Worm (Caenorhabditis elegans) whole organism, early embryonic: ENCODE measurements around the gene C09H5.7.

ENCODE experiments used
- B0310.2 ChIP-seq: sonication (generic microtip); optimal IDR thresholded peaks from 2 replicates; lab custom pipeline; 2016; ENCODE audit warnings: mild to moderate bottlenecking, missing genetic modification characterization, missing compliant biosample characterization
- F13C5.2 ChIP-seq: sonication (generic microtip); optimal IDR thresholded peaks from 2 replicates; lab custom pipeline; 2017; ENCODE audit warnings: mild to moderate bottlenecking, missing genetic modification characterization, inconsistent platforms, missing compliant biosample characterization
- aly-1 ChIP-seq: sonication (generic microtip); optimal IDR thresholded peaks from 2 replicates; lab custom pipeline; 2016; ENCODE audit warnings: missing genetic modification characterization, missing compliant biosample characterization
- ama-1 ChIP-seq: fragments of 150-350 bp; optimal IDR thresholded peaks from 2 replicates; lab custom pipeline; 2014
- ceh-13 ChIP-seq: fragments of 200-800 bp; sonication (Bioruptor generic); optimal IDR thresholded peaks from 2 replicates; lab custom pipeline; 2018; ENCODE audit warnings: mild to moderate bottlenecking, missing genetic modification characterization, missing compliant biosample characterization
- ceh-36 ChIP-seq: sonication (generic microtip); optimal IDR thresholded peaks from 2 replicates; lab custom pipeline; 2016; ENCODE audit warnings: missing genetic modification characterization, inconsistent platforms, missing compliant biosample characterization
- ets-7 ChIP-seq: sonication (generic microtip); optimal IDR thresholded peaks from 2 replicates; lab custom pipeline; 2016; ENCODE audit warnings: missing genotype, missing genetic modification characterization, missing compliant biosample characterization
- flt-1 ChIP-seq: fragments of 200-800 bp; sonication (Bioruptor generic); IDR thresholded peaks from 2 replicates; pipeline ENCODE4 v1.3.6; 2022; ENCODE audit warnings: missing genetic modification characterization, missing compliant biosample characterization
- hmbx-1 ChIP-seq: sonication (generic microtip); optimal IDR thresholded peaks from 2 replicates; lab custom pipeline; 2016; ENCODE audit warnings: mild to moderate bottlenecking, missing genetic modification characterization, missing compliant biosample characterization
- hmg-4 ChIP-seq: fragments of 200-800 bp; sonication (Bioruptor generic); optimal IDR thresholded peaks from 2 replicates; lab custom pipeline; 2018; ENCODE audit warnings: mild to moderate bottlenecking, missing genetic modification characterization, missing compliant biosample characterization
- hnd-1 ChIP-seq: sonication (generic microtip); optimal IDR thresholded peaks from 2 replicates; lab custom pipeline; 2016; ENCODE audit warnings: missing genetic modification characterization, missing compliant biosample characterization
- pes-1 ChIP-seq: fragments of 200-800 bp; sonication (Bioruptor generic); IDR thresholded peaks from 2 replicates; pipeline ENCODE4 v1.3.6; 2022; ENCODE audit warnings: missing genetic modification reagents, missing genetic modification characterization, missing compliant biosample characterization
- scrt-1 ChIP-seq: fragments of 200-800 bp; sonication (Bioruptor generic); IDR thresholded peaks from 2 replicates; pipeline ENCODE4 v1.3.6; 2022; ENCODE audit warnings: missing genetic modification characterization, missing compliant biosample characterization
- sea-1 ChIP-seq: fragments of 200-800 bp; sonication (Bioruptor generic); conservative IDR thresholded peaks from 2 replicates; pipeline ENCODE4 v1.3.6; 2022; ENCODE audit warnings: missing genetic modification characterization, missing compliant biosample characterization
- tbx-11 ChIP-seq: fragments of 200-800 bp; sonication (Bioruptor generic); IDR thresholded peaks from 2 replicates; pipeline ENCODE4 v1.3.6; 2022; ENCODE audit warnings: missing genetic modification characterization, missing compliant biosample characterization
- tbx-37 ChIP-seq: fragments of 200-800 bp; sonication (Bioruptor generic); conservative IDR thresholded peaks from 2 replicates; pipeline ENCODE4 v1.3.6; 2022; ENCODE audit warnings: missing genetic modification reagents, missing genetic modification characterization, missing compliant biosample characterization
- tra-4 ChIP-seq: sonication (generic microtip); optimal IDR thresholded peaks from 2 replicates; lab custom pipeline; 2017; ENCODE audit warnings: missing genetic modification characterization, missing compliant biosample characterization

Gene C09H5.7

DNA sequence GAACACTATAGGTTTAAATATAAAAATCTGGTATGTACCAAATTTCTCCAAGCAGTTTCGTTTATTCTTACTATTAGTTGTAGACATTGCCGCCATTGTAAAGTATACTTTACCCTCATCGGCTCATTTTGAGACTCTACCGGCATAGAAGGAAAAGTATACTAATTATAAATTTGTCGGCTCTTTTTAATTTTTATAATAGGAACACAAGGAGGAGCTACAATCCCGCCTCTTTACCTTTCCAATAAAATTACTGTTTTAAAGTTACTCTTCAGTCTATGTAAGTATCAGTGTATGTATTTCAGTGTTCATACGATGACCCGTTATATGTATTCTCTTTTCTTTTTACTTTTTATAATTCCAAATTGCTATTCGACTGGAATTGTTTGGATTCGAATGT lies 14.3 kb upstream of the C09H5.7 start, which contains the start of gene sdz-23:
Gene sdz-23, plus strand, starts transcription at position 301 of the 400 bp plus-strand sequence.
- TF ChIP-seq ceh-13 (GFP tag; lab: Kevin White, UChicago) = no peak
- no peak for TF ChIP-seq aly-1 (tag; lab: Kevin White, UChicago)
- TF ChIP-seq scrt-1 = no peak
- TF ChIP-seq ceh-36 (tag; lab: Kevin White, UChicago) = no peak
- no peak for TF ChIP-seq hmg-4 (GFP tag; lab: Kevin White, UChicago)
- TF ChIP-seq B0310.2 (tag; lab: Kevin White, UChicago) = no peak
- TF ChIP-seq sea-1 = no peak
- TF ChIP-seq flt-1 (GFP tag; lab: Robert Waterston, UW) = no peak

DNA sequence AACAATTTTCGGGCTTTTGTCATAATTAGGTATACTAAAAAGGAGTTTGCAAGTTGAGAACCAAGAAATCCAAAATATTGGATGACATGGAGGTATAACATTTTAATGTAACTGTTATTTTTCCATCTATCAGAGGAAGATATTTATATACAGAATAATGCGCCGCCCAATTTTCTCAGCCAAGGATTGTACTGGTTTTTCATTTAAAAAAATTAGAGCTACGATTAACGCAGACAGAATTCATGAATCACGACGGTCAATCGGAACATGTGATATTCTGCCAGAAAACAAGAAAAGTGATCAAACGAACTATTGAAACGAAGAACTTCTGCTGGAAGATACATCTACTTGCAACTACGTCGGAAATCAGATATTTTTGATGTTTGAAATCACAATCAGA lies 13.2 kb upstream of the C09H5.7 start, which contains the start of gene str-145:
Gene str-145, minus strand, starts transcription at position 101 of the 400 bp plus-strand sequence.
- TF ChIP-seq tbx-11 (GFP tag; lab: Robert Waterston, UW) (no peak), tra-4 (tag; lab: Kevin White, UChicago) (no peak), ceh-36 (tag; lab: Kevin White, UChicago) (no peak), sea-1 (no peak), ceh-13 (GFP tag; lab: Kevin White, UChicago) (no peak), ama-1 (lab: Kevin White, UChicago) (no peak), tbx-37 (GFP tag; lab: Robert Waterston, UW) (no peak), hnd-1 (no peak), F13C5.2 (tag; lab: Kevin White, UChicago) (no peak), scrt-1 (no peak), aly-1 (tag; lab: Kevin White, UChicago) (no peak), hmbx-1 (tag; lab: Kevin White, UChicago) (no peak), flt-1 (GFP tag; lab: Robert Waterston, UW) (no peak), pes-1 (no peak), hmg-4 (GFP tag; lab: Kevin White, UChicago) (no peak), B0310.2 (tag; lab: Kevin White, UChicago) (no peak)

ce11 chrV:8095378-8095777 lies 10.3 kb upstream of the C09H5.7 start, which contains the start of gene str-146:
TSS of gene str-146 (minus strand) at chrV:8095478.
- TF ChIP-seq hmg-4 (GFP tag; lab: Kevin White, UChicago) (no peak), ama-1 (lab: Kevin White, UChicago) (no peak), pes-1 (no peak), ceh-36 (tag; lab: Kevin White, UChicago) (no peak)

DNA sequence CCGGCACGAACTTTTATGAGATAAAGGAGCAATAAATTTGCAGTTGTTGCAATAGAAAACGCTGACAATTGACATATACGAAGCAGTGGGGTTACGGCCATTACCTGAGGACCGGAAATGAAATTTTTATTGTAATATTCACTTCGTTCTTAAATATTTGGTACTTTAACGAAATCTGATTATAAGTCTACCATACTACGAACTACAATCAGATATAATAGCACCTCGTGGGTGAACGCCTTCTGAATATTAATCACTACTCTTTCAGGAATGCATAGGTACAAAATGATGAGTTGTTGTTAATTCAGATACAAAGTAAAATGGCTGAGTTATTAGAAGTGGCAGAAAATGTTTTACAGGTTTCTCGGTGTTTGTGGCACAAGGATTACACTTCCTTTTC lies 7.3 kb upstream of the C09H5.7 start, which contains the start of gene str-129:
Gene str-129, minus strand, starts transcription at position 101 of the 400 bp plus-strand sequence.
- TF ChIP-seq scrt-1 = no peak
- no peak for TF ChIP-seq tbx-37 (GFP tag; lab: Robert Waterston, UW)
- TF ChIP-seq hnd-1 = no peak
- no peak for TF ChIP-seq flt-1 (GFP tag; lab: Robert Waterston, UW)
- no peak for TF ChIP-seq hmbx-1 (tag; lab: Kevin White, UChicago)

DNA sequence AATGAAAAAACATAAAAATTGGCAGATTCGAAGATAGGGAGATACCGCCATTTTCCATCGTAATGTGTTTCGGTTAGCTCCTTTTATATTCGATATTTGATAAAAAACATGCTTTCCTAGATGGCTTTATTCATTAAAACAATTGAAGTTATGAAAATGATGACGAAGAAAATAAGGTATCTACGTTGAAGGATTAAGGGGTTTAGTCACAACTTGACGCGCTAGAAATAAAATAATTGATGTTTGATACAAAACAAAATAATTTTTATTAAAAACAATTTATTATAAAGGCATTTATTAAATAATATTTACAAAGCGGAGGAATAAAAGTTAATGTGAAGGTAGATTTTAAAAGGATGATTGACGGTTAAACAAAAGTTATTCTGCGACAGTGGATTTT lies 5.6 kb upstream of the C09H5.7 start, which contains the start of gene str-130:
Gene str-130, minus strand, starts transcription at position 101 of the 400 bp plus-strand sequence.
- TF ChIP-seq tbx-37 (GFP tag; lab: Robert Waterston, UW) (no peak), tbx-11 (GFP tag; lab: Robert Waterston, UW) (no peak), ets-7 (tag; lab: Kevin White, UChicago) (no peak), B0310.2 (tag; lab: Kevin White, UChicago) (no peak), hmg-4 (GFP tag; lab: Kevin White, UChicago) (no peak), ceh-13 (GFP tag; lab: Kevin White, UChicago) (no peak), flt-1 (GFP tag; lab: Robert Waterston, UW) (no peak)

DNA sequence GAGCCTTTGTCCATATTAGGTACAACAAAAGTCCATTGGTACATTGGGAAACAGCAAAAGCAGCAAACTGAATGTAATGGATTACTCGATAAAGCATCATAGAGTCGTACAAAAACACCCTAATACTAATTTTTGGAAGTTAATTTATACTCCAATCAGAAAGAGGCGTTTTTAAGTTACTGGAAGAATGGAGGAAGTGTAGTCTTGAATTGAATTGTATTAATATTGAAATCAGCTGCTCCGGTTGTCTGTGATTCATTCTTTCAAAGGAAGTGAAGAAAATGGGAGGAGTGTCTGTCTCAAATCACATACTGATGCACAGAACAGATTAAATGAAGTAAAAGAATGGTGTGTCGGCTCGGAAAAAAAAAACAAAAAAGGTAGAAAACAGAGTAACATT lies 3.5 kb downstream of the C09H5.7 start, which contains the start of gene str-131:
Gene str-131, minus strand, starts transcription at position 101 of the 400 bp plus-strand sequence.
- no peak for TF ChIP-seq aly-1 (tag; lab: Kevin White, UChicago)
- TF ChIP-seq pes-1 = no peak
- no peak for TF ChIP-seq sea-1
- TF ChIP-seq ets-7 (tag; lab: Kevin White, UChicago) = no peak
- no peak for TF ChIP-seq hmbx-1 (tag; lab: Kevin White, UChicago)
- TF ChIP-seq flt-1 (GFP tag; lab: Robert Waterston, UW) = no peak
- no peak for TF ChIP-seq tra-4 (tag; lab: Kevin White, UChicago)
- TF ChIP-seq ceh-13 (GFP tag; lab: Kevin White, UChicago) = no peak
- TF ChIP-seq B0310.2 (tag; lab: Kevin White, UChicago) = no peak
- no peak for TF ChIP-seq F13C5.2 (tag; lab: Kevin White, UChicago)
- no peak for TF ChIP-seq ceh-36 (tag; lab: Kevin White, UChicago)
- TF ChIP-seq scrt-1 = no peak
- no peak for TF ChIP-seq hnd-1
- no peak for TF ChIP-seq tbx-11 (GFP tag; lab: Robert Waterston, UW)
- TF ChIP-seq hmg-4 (GFP tag; lab: Kevin White, UChicago) = no peak

ce11 chrV:8079813-8080212 lies 5.2 kb downstream of the C09H5.7 start:
- TF ChIP-seq hmbx-1 (tag; lab: Kevin White, UChicago) (no peak), ets-7 (tag; lab: Kevin White, UChicago) (no peak)

- TF ChIP-seq pes-1 (no peak), tbx-37 (GFP tag; lab: Robert Waterston, UW) (no peak), scrt-1 (no peak), ceh-13 (GFP tag; lab: Kevin White, UChicago) (no peak), ets-7 (tag; lab: Kevin White, UChicago) (no peak), F13C5.2 (tag; lab: Kevin White, UChicago) (no peak), sea-1 (no peak), B0310.2 (tag; lab: Kevin White, UChicago) (no peak), flt-1 (GFP tag; lab: Robert Waterston, UW) (no peak), aly-1 (tag; lab: Kevin White, UChicago) (no peak), hnd-1 (no peak), hmg-4 (GFP tag; lab: Kevin White, UChicago) (no peak), ama-1 (lab: Kevin White, UChicago) (no peak), ceh-36 (tag; lab: Kevin White, UChicago) (no peak), tra-4 (tag; lab: Kevin White, UChicago) (no peak), hmbx-1 (tag; lab: Kevin White, UChicago) (no peak), tbx-11 (GFP tag; lab: Robert Waterston, UW) (no peak)
Measured at ce11 chrV:8075712-8076111, 9.3 kb downstream of the C09H5.7 start, which contains the start of gene catp-3. TSS of gene catp-3 (plus strand) at chrV:8076012.
